Worm (Caenorhabditis elegans) whole organism, midembryonic: Measurements from ENCODE around the gene gdi-1.

Experiments used
- T22C8.4 ChIP-seq: fragments of 200-800 bp; sonication (Bioruptor generic); IDR thresholded peaks from 2 replicates; pipeline ENCODE4 v1.3.6; 2022; ENCODE audit warnings: missing genetic modification characterization, missing compliant biosample characterization
- cog-1 ChIP-seq: sonication (generic microtip); optimal IDR thresholded peaks from 2 replicates; lab custom pipeline; 2016; ENCODE audit warnings: missing genetic modification characterization, missing compliant biosample characterization
- flt-1 ChIP-seq: fragments of 200-800 bp; sonication (Bioruptor generic); IDR thresholded peaks from 2 replicates; pipeline ENCODE4 v1.3.6; 2022; ENCODE audit warnings: missing genetic modification characterization, missing compliant biosample characterization
- klf-2 ChIP-seq: fragments of 200-800 bp; sonication (Bioruptor generic); conservative IDR thresholded peaks from 2 replicates; pipeline ENCODE4 v1.3.6; 2022; ENCODE audit warnings: missing genetic modification reagents, missing genetic modification characterization, missing compliant biosample characterization
- med-1 ChIP-seq: sonication (generic microtip); optimal IDR thresholded peaks from 2 replicates; lab custom pipeline; 2017; ENCODE audit warnings: missing genetic modification characterization, mild to moderate bottlenecking, missing compliant biosample characterization, antibody characterized with exemption, missing genetic modification reagents; ENCODE audit not compliant: insufficient read depth
- ref-1 ChIP-seq: fragments of 200-800 bp; sonication (Bioruptor generic); conservative IDR thresholded peaks from 2 replicates; pipeline ENCODE4 v1.3.6; 2022; ENCODE audit warnings: missing genetic modification reagents, missing genetic modification characterization, missing compliant biosample characterization
- ztf-23 ChIP-seq: fragments of 200-800 bp; sonication (Bioruptor generic); IDR thresholded peaks from 2 replicates; pipeline ENCODE4 v1.3.6; 2022; ENCODE audit warnings: missing genetic modification reagents, missing genetic modification characterization, missing compliant biosample characterization
- ztf-29 ChIP-seq: fragments of 200-800 bp; sonication (Bioruptor generic); IDR thresholded peaks from 2 replicates; pipeline ENCODE4 v1.3.6; 2022; ENCODE audit warnings: missing genetic modification reagents, missing genetic modification characterization, missing compliant biosample characterization

- no peak for TF ChIP-seq T22C8.4 (GFP tag; lab: Robert Waterston, UW)
- no peak for TF ChIP-seq ref-1 (GFP tag; lab: Robert Waterston, UW)
- no peak for TF ChIP-seq flt-1 (GFP tag; lab: Robert Waterston, UW)
- TF ChIP-seq ztf-23 (GFP tag; lab: Robert Waterston, UW): no peak
- no peak for TF ChIP-seq med-1
- TF ChIP-seq cog-1 (tag; lab: Kevin White, UChicago): no peak
- no peak for TF ChIP-seq klf-2 (GFP tag; lab: Robert Waterston, UW)
- no peak for TF ChIP-seq ztf-29
These were observed 23.4 kb downstream of the gdi-1 start, which contains the start of gene Y57G11C.43 for ce11 chrIV:14769218-14769835.
